Worm (Caenorhabditis elegans): ENCODE data around the gene sru-18.

Gene sru-18

ce11 chrIV:12501956-12502355 lies at the start of gene sru-18:
sru-18 (plus strand) TSS chrIV:12502256.
- TF ChIP-seq ceh-14 (tag; optimal IDR thresholded peaks at IDR 0.05) (no peak), sox-2 (GFP tag; IDR thresholded peaks at IDR 0.05) (no peak), ets-4 (tag; optimal IDR thresholded peaks at IDR 0.05) (no peak), pat-9 (tag; optimal IDR thresholded peaks at IDR 0.05) (no peak), madf-2 (tag; optimal IDR thresholded peaks at IDR 0.05) (no peak), unc-86 (tag; optimal IDR thresholded peaks at IDR 0.05) (no peak), ztf-16 (tag; optimal IDR thresholded peaks at IDR 0.05) (no peak), nhr-11 (tag; optimal IDR thresholded peaks at IDR 0.05) (no peak), unc-3 (GFP tag; conservative IDR thresholded peaks at IDR 0.05) (no peak), unc-3 (tag; optimal IDR thresholded peaks at IDR 0.05) (no peak), K09A11.1 (tag; optimal IDR thresholded peaks at IDR 0.05; ENCODE audit: insufficient read depth) (no peak), zip-5 (tag; optimal IDR thresholded peaks at IDR 0.05) (no peak), eyg-1 (tag; optimal IDR thresholded peaks at IDR 0.05) (no peak), fax-1 (tag; optimal IDR thresholded peaks at IDR 0.05) (no peak), nhr-232 (tag; optimal IDR thresholded peaks at IDR 0.05) (no peak), odd-2 (tag; optimal IDR thresholded peaks at IDR 0.05) (no peak), ceh-2 (tag; optimal IDR thresholded peaks at IDR 0.05) (no peak), ahr-1 (tag; optimal IDR thresholded peaks at IDR 0.05) (no peak), ceh-22 (tag; optimal IDR thresholded peaks at IDR 0.05) (no peak)

- TF ChIP-seq C38D4.7 (GFP tag; optimal IDR thresholded peaks at IDR 0.05) (no peak), tbx-7 (tag; optimal IDR thresholded peaks at IDR 0.05) (no peak), elt-2 (tag; optimal IDR thresholded peaks at IDR 0.05) (no peak), K09A11.1 (tag; optimal IDR thresholded peaks at IDR 0.05; ENCODE audit: insufficient read depth) (no peak), ceh-45 (GFP tag; IDR thresholded peaks at IDR 0.05) (no peak), gmeb-2 (tag; optimal IDR thresholded peaks at IDR 0.05) (no peak), tbx-2 (tag; optimal IDR thresholded peaks at IDR 0.05) (no peak), ceh-22 (tag; optimal IDR thresholded peaks at IDR 0.05) (no peak), ceh-18 (tag; optimal IDR thresholded peaks at IDR 0.05) (no peak), ceh-30 (tag; optimal IDR thresholded peaks at IDR 0.05) (no peak), ahr-1 (tag; optimal IDR thresholded peaks at IDR 0.05) (no peak), sox-4 (tag; optimal IDR thresholded peaks at IDR 0.05) (no peak), dve-1 (tag; optimal IDR thresholded peaks at IDR 0.05) (no peak), hlh-6 (tag; optimal IDR thresholded peaks at IDR 0.05) (no peak), mec-3 (tag; optimal IDR thresholded peaks at IDR 0.05; ENCODE audit: borderline replicate concordance) (no peak), pag-3 (tag; optimal IDR thresholded peaks at IDR 0.05; ENCODE audit: borderline replicate concordance) (no peak), madf-2 (tag; optimal IDR thresholded peaks at IDR 0.05) (no peak), ceh-31 (tag; optimal IDR thresholded peaks at IDR 0.05) (no peak), pqm-1 (tag; optimal IDR thresholded peaks at IDR 0.05) (no peak), ceh-24 (tag; optimal IDR thresholded peaks at IDR 0.05) (no peak)
Observed at ce11 chrIV:12454115-12454514, 47.9 kb upstream of the sru-18 start, which contains the start of gene spe-44. spe-44 (minus strand) TSS chrIV:12454215.

DNA sequence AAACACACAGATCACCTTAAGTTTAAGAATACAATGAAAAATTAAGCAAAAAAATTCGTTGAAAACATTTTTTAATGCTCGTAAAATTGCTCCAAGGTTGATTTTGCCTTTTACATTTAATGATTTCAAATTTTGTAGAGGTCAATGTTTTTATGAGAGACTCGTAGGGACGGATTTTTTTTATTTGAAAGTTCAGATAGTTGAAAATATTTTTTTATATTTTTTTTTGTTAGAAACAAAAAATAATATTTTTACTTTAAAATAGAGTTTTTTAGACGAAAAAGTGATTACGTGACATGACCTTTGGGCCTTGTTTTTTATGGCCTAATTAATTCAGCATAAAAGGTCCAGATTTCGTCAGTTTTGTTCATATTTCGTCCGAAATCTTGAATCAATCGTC lies 47.3 kb upstream of the sru-18 start, which contains the start of gene smz-1:
Gene smz-1 (plus strand): TSS at position 301 of the 400 bp plus-strand sequence.
- TF ChIP-seq dmd-4 (tag; optimal IDR thresholded peaks at IDR 0.05; ENCODE audit: borderline replicate concordance) (no peak), ets-4 (tag; optimal IDR thresholded peaks at IDR 0.05) (no peak), nfya-1 (tag; optimal IDR thresholded peaks at IDR 0.05) (no peak), fkh-6 (tag; optimal IDR thresholded peaks at IDR 0.05) (no peak), ztf-16 (tag; optimal IDR thresholded peaks at IDR 0.05) (no peak), ceh-34 (tag; optimal IDR thresholded peaks at IDR 0.05) (no peak), unc-42 (tag; optimal IDR thresholded peaks at IDR 0.05) (no peak), lin-11 (tag; optimal IDR thresholded peaks at IDR 0.05) (no peak), pros-1 (tag; optimal IDR thresholded peaks at IDR 0.05) (no peak)
